Worm (Caenorhabditis elegans): ENCODE results near the gene trpl-2.
A peak's percentile ranks its signal among the peaks of the same experiment; 100 is the strongest.

Gene trpl-2

DNA sequence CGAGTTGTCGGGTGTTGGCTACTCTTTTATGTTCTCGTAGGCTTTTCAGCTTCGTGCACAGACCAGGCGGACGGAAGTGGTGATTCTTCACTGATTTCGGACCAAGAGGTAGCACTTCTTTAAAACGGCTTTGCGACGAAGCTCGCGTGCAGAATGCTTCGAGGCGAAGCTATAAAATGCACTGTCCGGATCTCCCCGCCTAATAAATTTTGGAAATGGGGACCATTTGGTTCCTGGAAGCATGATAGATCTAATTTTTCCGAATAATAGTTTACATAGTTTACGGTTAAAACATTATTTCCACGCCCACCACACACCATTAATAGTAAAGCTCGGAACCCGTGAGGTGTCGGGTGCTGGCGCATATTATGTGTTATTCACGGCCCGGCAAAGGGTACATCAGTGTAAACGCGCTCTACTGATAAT, 21.1 kb downstream of the trpl-2 start (continued):
- TF ChIP-seq nhr-179 (tag; optimal IDR thresholded peaks at IDR 0.05) (no peak), C06A6.2 (GFP tag; conservative IDR thresholded peaks at IDR 0.05) (no peak), F39B2.1 (GFP tag; IDR thresholded peaks at IDR 0.05) (no peak), F57A8.1 (GFP tag; optimal IDR thresholded peaks at IDR 0.05) (no peak), T07F8.4 (tag; optimal IDR thresholded peaks at IDR 0.05) (no peak), cebp-2 (GFP tag; IDR thresholded peaks at IDR 0.05) (no peak), F52B5.7 (tag; optimal IDR thresholded peaks at IDR 0.05) (peak; percentile 21), Y53G8AR.9 (GFP tag; conservative IDR thresholded peaks at IDR 0.05) (peak; percentile 85), F57C9.4 (tag; optimal IDR thresholded peaks at IDR 0.05) (no peak), cebp-1 (GFP tag; IDR thresholded peaks at IDR 0.05) (no peak), cebp-1 (tag; optimal IDR thresholded peaks at IDR 0.05) (no peak), sdz-38 (tag; optimal IDR thresholded peaks at IDR 0.05) (no peak), tbx-9 (tag; optimal IDR thresholded peaks at IDR 0.05; ENCODE audit: borderline replicate concordance) (no peak), lin-26 (GFP tag; IDR thresholded peaks at IDR 0.05) (peak; percentile 78; the same call in 1 of the 2 replicates), F55B11.4 (tag; optimal IDR thresholded peaks at IDR 0.05; ENCODE audit: borderline replicate concordance, insufficient read depth) (no peak), madf-10 (tag; optimal IDR thresholded peaks at IDR 0.05) (no peak), repo-1 (tag; optimal IDR thresholded peaks at IDR 0.05) (peak; percentile 69), somi-1 (GFP tag; optimal IDR thresholded peaks at IDR 0.05) (no peak), egrh-3 (GFP tag; IDR thresholded peaks at IDR 0.05) (no peak), sea-2 (GFP tag; IDR thresholded peaks at IDR 0.05) (no peak), lin-35 (GFP tag; optimal IDR thresholded peaks at IDR 0.05) (no peak), Y79H2A.3 (GFP tag; conservative IDR thresholded peaks at IDR 0.05) (peak; percentile 48; the same call in 1 of the 2 replicates), ceh-40 (GFP tag; IDR thresholded peaks at IDR 0.05) (no peak), tlf-1 (GFP tag; optimal IDR thresholded peaks at IDR 0.05) (peak; percentile 44), hlh-12 (tag; optimal IDR thresholded peaks at IDR 0.05) (no peak), mel-28 (tag; optimal IDR thresholded peaks at IDR 0.05; ENCODE audit: borderline replicate concordance) (no peak), madf-8 (GFP tag; conservative IDR thresholded peaks at IDR 0.05) (no peak; the same call in 1 of the 2 replicates), bed-2 (GFP tag; IDR thresholded peaks at IDR 0.05) (no peak), aptf-2 (GFP tag; conservative IDR thresholded peaks at IDR 0.05) (no peak), F49E8.2 (tag; optimal IDR thresholded peaks at IDR 0.05; ENCODE audit: insufficient read depth) (peak; percentile 92), pha-4 (tag; optimal IDR thresholded peaks at IDR 0.05) (no peak), attf-5 (GFP tag; optimal IDR thresholded peaks at IDR 0.05) (no peak), attf-6 (GFP tag; IDR thresholded peaks at IDR 0.05) (peak; percentile 95), chd-7 (tag; optimal IDR thresholded peaks at IDR 0.05) (no peak), ekl-4 (GFP tag; IDR thresholded peaks at IDR 0.05) (no peak; the same call in none of the 2 replicates), ccch-3 (GFP tag; optimal IDR thresholded peaks at IDR 0.05) (no peak), xnd-1 (tag; optimal IDR thresholded peaks at IDR 0.05) (peak; percentile 46), attf-3 (GFP tag; conservative IDR thresholded peaks at IDR 0.05) (no peak), F22D6.2 (tag; optimal IDR thresholded peaks at IDR 0.05) (no peak), lin-40 (tag; optimal IDR thresholded peaks at IDR 0.05) (no peak), ceh-58 (GFP tag; IDR thresholded peaks at IDR 0.05) (0 out of 2 replicates have a peak, but pooled peaks have one; percentile 52), athp-1 (tag; optimal IDR thresholded peaks at IDR 0.05) (no peak), hrde-1 (tag; optimal IDR thresholded peaks at IDR 0.05; ENCODE audit: borderline replicate concordance) (peak; percentile 47), hlh-26 (GFP tag; conservative IDR thresholded peaks at IDR 0.05) (no peak), dpl-1 (GFP tag; optimal IDR thresholded peaks at IDR 0.05) (no peak), akir-1 (GFP tag; optimal IDR thresholded peaks at IDR 0.05) (no peak), ceh-100 (GFP tag; IDR thresholded peaks at IDR 0.05) (peak; percentile 73; the same call in 1 of the 2 replicates), mcd-1 (GFP tag; IDR thresholded peaks at IDR 0.05) (peak; percentile 90), zfh-2 (GFP tag; conservative IDR thresholded peaks at IDR 0.05) (no peak)
